Worm (Caenorhabditis elegans) whole organism, L3 larva: ENCODE results near the gene K01F9.2.

Experiments used
- R02D3.7 ChIP-seq: fragments of 150-350 bp; optimal IDR thresholded peaks from 2 replicates; lab custom pipeline; 2014; ENCODE audit warnings: missing biosample characterization, missing genetic modification characterization
- ZK546.5 ChIP-seq: sonication (generic microtip); optimal IDR thresholded peaks from 2 replicates; lab custom pipeline; 2017; ENCODE audit warnings: missing biosample characterization, missing genetic modification characterization
- aly-2 ChIP-seq: fragments of 150-350 bp; optimal IDR thresholded peaks from 2 replicates; lab custom pipeline; 2014; ENCODE audit warnings: missing biosample characterization, missing genetic modification characterization
- ama-1 ChIP-seq: fragments of 150-350 bp; optimal IDR thresholded peaks from 2 replicates; lab custom pipeline; 2018
- ceh-16 ChIP-seq: sonication (generic microtip); optimal IDR thresholded peaks from 2 replicates; lab custom pipeline; 2017; ENCODE audit warnings: missing biosample characterization, missing genetic modification characterization
- ceh-28 ChIP-seq: fragments of 150-350 bp; optimal IDR thresholded peaks from 2 replicates; lab custom pipeline; 2014; ENCODE audit warnings: missing biosample characterization, missing genetic modification reagents, missing genetic modification characterization
- ceh-9 ChIP-seq: sonication (generic microtip); optimal IDR thresholded peaks from 2 replicates; lab custom pipeline; 2018; ENCODE audit warnings: missing biosample characterization, missing genetic modification characterization
- daf-12 ChIP-seq: fragments of 150-350 bp; optimal IDR thresholded peaks from 2 replicates; lab custom pipeline; 2014; ENCODE audit warnings: missing biosample characterization, missing genetic modification reagents, missing genetic modification characterization
- egl-27 ChIP-seq: sonication (generic microtip); optimal IDR thresholded peaks from 4 replicates; lab custom pipeline; 2017; ENCODE audit warnings: missing biosample characterization, missing genetic modification reagents, missing genetic modification characterization
- egl-5 ChIP-seq: fragments of 150-350 bp; optimal IDR thresholded peaks from 2 replicates; lab custom pipeline; 2017; ENCODE audit warnings: missing biosample characterization, missing genetic modification reagents, missing genetic modification characterization, inconsistent platforms
- elt-1 ChIP-seq: fragments of 150-350 bp; optimal IDR thresholded peaks from 2 replicates; lab custom pipeline; 2014; ENCODE audit warnings: missing biosample characterization, missing genetic modification characterization
- elt-2 ChIP-seq: sonication (generic microtip); optimal IDR thresholded peaks from 2 replicates; lab custom pipeline; 2016; ENCODE audit warnings: missing genetic modification reagents, mild to moderate bottlenecking, missing genetic modification characterization, missing compliant biosample characterization
- elt-3 ChIP-seq, 3 experiments: fragments of 150-350 bp in 1 of 3; sonication (generic microtip) in 2 of 3; optimal IDR thresholded peaks; 2 replicates in 2 of 3; 4 replicates in 1 of 3; lab custom pipeline; 2014 to 2017; ENCODE audit warnings: missing biosample characterization in 3 of 3, missing genetic modification characterization in 3 of 3
- eor-1 ChIP-seq, 2 experiments: fragments of 150-350 bp; optimal IDR thresholded peaks; 2 replicates each; lab custom pipeline; 2014 to 2018; ENCODE audit warnings: missing biosample characterization in 2 of 2, missing genetic modification characterization in 2 of 2
- fkh-10 ChIP-seq: sonication (generic microtip); optimal IDR thresholded peaks from 2 replicates; lab custom pipeline; 2017; ENCODE audit warnings: missing biosample characterization, missing genetic modification reagents, missing genetic modification characterization
- fkh-2 ChIP-seq: fragments of 150-350 bp; optimal IDR thresholded peaks from 2 replicates; lab custom pipeline; 2014; ENCODE audit warnings: missing biosample characterization, missing genetic modification reagents, missing genetic modification characterization
- fos-1 ChIP-seq: fragments of 150-350 bp; optimal IDR thresholded peaks from 2 replicates; lab custom pipeline; 2014; ENCODE audit warnings: missing biosample characterization, missing genetic modification characterization
- jun-1 ChIP-seq: fragments of 150-350 bp; optimal IDR thresholded peaks from 2 replicates; lab custom pipeline; 2014; ENCODE audit warnings: missing biosample characterization, missing genetic modification reagents, missing genetic modification characterization
- lin-15B ChIP-seq: fragments of 150-350 bp; optimal IDR thresholded peaks from 2 replicates; lab custom pipeline; 2014; ENCODE audit warnings: missing biosample characterization, missing genetic modification characterization
- lin-39 ChIP-seq: fragments of 150-350 bp; optimal IDR thresholded peaks from 2 replicates; lab custom pipeline; 2018; ENCODE audit warnings: missing biosample characterization, missing genetic modification reagents, missing genetic modification characterization
- lsy-12 ChIP-seq: sonication (generic microtip); optimal IDR thresholded peaks from 2 replicates; lab custom pipeline; 2016; ENCODE audit warnings: mild to moderate bottlenecking, missing genetic modification characterization, missing compliant biosample characterization
- mdl-1 ChIP-seq: fragments of 150-350 bp; optimal IDR thresholded peaks from 2 replicates; lab custom pipeline; 2014; ENCODE audit warnings: missing biosample characterization, missing genetic modification characterization
- nfya-1 ChIP-seq: sonication (generic microtip); optimal IDR thresholded peaks from 2 replicates; lab custom pipeline; 2017; ENCODE audit warnings: missing genetic modification characterization, mild to moderate bottlenecking, missing compliant biosample characterization, antibody characterized with exemption, moderate library complexity; ENCODE audit not compliant: insufficient read depth
- nhr-11 ChIP-seq: fragments of 150-350 bp; optimal IDR thresholded peaks from 2 replicates; lab custom pipeline; 2014; ENCODE audit warnings: missing biosample characterization, missing genetic modification characterization
- nhr-12 ChIP-seq: fragments of 150-350 bp; optimal IDR thresholded peaks from 2 replicates; lab custom pipeline; 2014; ENCODE audit warnings: missing biosample characterization, missing genetic modification characterization
- nhr-23 ChIP-seq: fragments of 150-350 bp; optimal IDR thresholded peaks from 2 replicates; lab custom pipeline; 2014; ENCODE audit warnings: missing biosample characterization, missing genetic modification reagents, missing genetic modification characterization
- nhr-237 ChIP-seq: fragments of 150-350 bp; optimal IDR thresholded peaks from 2 replicates; lab custom pipeline; 2014; ENCODE audit warnings: missing biosample characterization, missing genetic modification characterization
- nhr-25 ChIP-seq: sonication (generic microtip); optimal IDR thresholded peaks from 2 replicates; lab custom pipeline; 2017; ENCODE audit warnings: missing biosample characterization, missing genetic modification characterization
- nhr-28 ChIP-seq: fragments of 150-350 bp; optimal IDR thresholded peaks from 2 replicates; lab custom pipeline; 2014; ENCODE audit warnings: missing biosample characterization, missing genetic modification characterization
- nhr-43 ChIP-seq: sonication (generic microtip); optimal IDR thresholded peaks from 2 replicates; lab custom pipeline; 2016; ENCODE audit warnings: mild to moderate bottlenecking, missing genetic modification characterization, missing compliant biosample characterization; ENCODE audit not compliant: poor library complexity, severe bottlenecking
- nhr-76 ChIP-seq: fragments of 150-350 bp; sonication (generic microtip); optimal IDR thresholded peaks from 5 replicates; lab custom pipeline; 2014; ENCODE audit warnings: missing biosample characterization, missing genetic modification characterization
- nhr-77 ChIP-seq: fragments of 150-350 bp; optimal IDR thresholded peaks from 2 replicates; lab custom pipeline; 2014; ENCODE audit warnings: missing biosample characterization, missing genetic modification characterization
- pha-4 ChIP-seq: fragments of 150-350 bp; optimal IDR thresholded peaks from 2 replicates; lab custom pipeline; 2014; ENCODE audit warnings: missing biosample characterization, missing genetic modification reagents, missing genetic modification characterization
- pqm-1 ChIP-seq: fragments of 150-350 bp; optimal IDR thresholded peaks from 2 replicates; lab custom pipeline; 2017; ENCODE audit warnings: missing biosample characterization, missing genetic modification characterization, inconsistent platforms
- skn-1 ChIP-seq: fragments of 150-350 bp; optimal IDR thresholded peaks from 2 replicates; lab custom pipeline; 2014; ENCODE audit warnings: missing biosample characterization, missing genetic modification characterization
- snpc-4 ChIP-seq: fragments of 150-350 bp; optimal IDR thresholded peaks from 2 replicates; lab custom pipeline; 2014; ENCODE audit warnings: missing biosample characterization, missing genetic modification characterization
- tbx-2 ChIP-seq: sonication (generic microtip); optimal IDR thresholded peaks from 2 replicates; lab custom pipeline; 2016; ENCODE audit warnings: mild to moderate bottlenecking, missing genetic modification characterization, missing compliant biosample characterization
- unc-39 ChIP-seq: sonication (generic microtip); optimal IDR thresholded peaks from 4 replicates; lab custom pipeline; 2017; ENCODE audit warnings: missing biosample characterization, missing genetic modification characterization
- unc-62 ChIP-seq: fragments of 150-350 bp; sonication (generic microtip); optimal IDR thresholded peaks from 4 replicates; lab custom pipeline; 2014; ENCODE audit warnings: missing biosample characterization, missing genetic modification reagents, missing genetic modification characterization
- zag-1 ChIP-seq: fragments of 150-350 bp; optimal IDR thresholded peaks from 2 replicates; lab custom pipeline; 2014; ENCODE audit warnings: missing biosample characterization, missing genetic modification characterization
- ztf-11 ChIP-seq: fragments of 150-350 bp; optimal IDR thresholded peaks from 2 replicates; lab custom pipeline; 2014; ENCODE audit warnings: missing biosample characterization, missing genetic modification characterization
- ztf-4 ChIP-seq: fragments of 150-350 bp; optimal IDR thresholded peaks from 2 replicates; lab custom pipeline; 2014; ENCODE audit warnings: missing biosample characterization, missing genetic modification characterization

Gene K01F9.2

ce11 chrIII:8903263-8903662 is 26.3 kb upstream of the K01F9.2 start:
- no peak for TF ChIP-seq nhr-237
- no peak for TF ChIP-seq mdl-1 (tag; lab: Kevin White, UChicago)
- TF ChIP-seq unc-39 (tag; lab: Kevin White, UChicago): no peak
- TF ChIP-seq ztf-11 (tag; lab: Kevin White, UChicago): no peak
- no peak for TF ChIP-seq nhr-77 (tag; lab: Kevin White, UChicago)
- no peak for TF ChIP-seq lsy-12 (tag; lab: Kevin White, UChicago)
- TF ChIP-seq nhr-43 (tag; lab: Kevin White, UChicago): no peak
- TF ChIP-seq ZK546.5: no peak
- no peak for TF ChIP-seq ceh-16 (tag; lab: Kevin White, UChicago)
- TF ChIP-seq ama-1 (lab: Kevin White, UChicago): no peak
- TF ChIP-seq elt-3 (tag; optimal IDR thresholded peaks at IDR 0.05; lab: Kevin White, UChicago): no peak
- no peak for TF ChIP-seq eor-1 (tag; optimal IDR thresholded peaks at IDR 0.05; lab: Kevin White, UChicago)
- no peak for TF ChIP-seq elt-1
- no peak for TF ChIP-seq tbx-2
- TF ChIP-seq egl-27: no peak
- no peak for TF ChIP-seq nhr-76
- no peak for TF ChIP-seq nhr-28
- TF ChIP-seq zag-1 (tag; lab: Kevin White, UChicago): no peak
- no peak for TF ChIP-seq nfya-1 (tag; lab: Kevin White, UChicago)
- TF ChIP-seq aly-2: no peak

- peak; percentile 69 for TF ChIP-seq nfya-1 (tag; lab: Kevin White, UChicago)
- no peak for TF ChIP-seq ztf-4 (tag; lab: Kevin White, UChicago)
- TF ChIP-seq unc-39 (tag; lab: Kevin White, UChicago): no peak
- TF ChIP-seq lin-15B (tag; lab: Kevin White, UChicago): peak; percentile 87
- TF ChIP-seq nhr-23 (tag; lab: Kevin White, UChicago): peak; percentile 11
- peak; percentile 20 for TF ChIP-seq pha-4 (tag; lab: Kevin White, UChicago)
- TF ChIP-seq elt-3 (tag; optimal IDR thresholded peaks at IDR 0.05; lab: Kevin White, UChicago): no peak
These were observed 22.8 kb upstream of the K01F9.2 start for ce11 chrIII:8899767-8900166.

- TF ChIP-seq R02D3.7 (tag; lab: Kevin White, UChicago): no peak
- TF ChIP-seq nhr-43 (tag; lab: Kevin White, UChicago): no peak
- TF ChIP-seq unc-39 (tag; lab: Kevin White, UChicago): no peak
- TF ChIP-seq eor-1 (tag; optimal IDR thresholded peaks at IDR 0.05; lab: Kevin White, UChicago): no peak
- TF ChIP-seq lsy-12 (tag; lab: Kevin White, UChicago): no peak
- no peak for TF ChIP-seq nhr-11
- TF ChIP-seq lin-39 (tag; lab: Kevin White, UChicago): no peak
- TF ChIP-seq snpc-4 (tag; lab: Kevin White, UChicago): no peak
- no peak for TF ChIP-seq ztf-4 (tag; lab: Kevin White, UChicago)
- no peak for TF ChIP-seq daf-12 (tag; lab: Kevin White, UChicago)
- no peak for TF ChIP-seq fkh-10 (GFP tag; lab: Kevin White, UChicago)
- no peak for TF ChIP-seq egl-5 (tag; lab: Kevin White, UChicago)
- TF ChIP-seq fkh-2 (tag; lab: Kevin White, UChicago): no peak
- no peak for TF ChIP-seq nfya-1 (tag; lab: Kevin White, UChicago)
These were observed 17.9 kb upstream of the K01F9.2 start, which contains the start of gene asna-1 for ce11 chrIII:8894782-8895181. asna-1 (plus strand) TSS chrIII:8895082.

- TF ChIP-seq fkh-2 (tag; lab: Kevin White, UChicago) (no peak), unc-62 (GFP tag; lab: Kevin White, UChicago) (no peak), ceh-9 (tag; lab: Kevin White, UChicago) (no peak), ztf-11 (tag; lab: Kevin White, UChicago) (no peak), fos-1 (tag; lab: Kevin White, UChicago) (no peak), lsy-12 (tag; lab: Kevin White, UChicago) (no peak), ZK546.5 (no peak), nhr-237 (no peak), ceh-28 (tag; lab: Kevin White, UChicago) (no peak), jun-1 (tag; lab: Kevin White, UChicago) (no peak), egl-27 (no peak), tbx-2 (no peak), nhr-12 (tag; lab: Kevin White, UChicago) (no peak), nhr-25 (tag; lab: Kevin White, UChicago) (no peak), skn-1 (tag; lab: Kevin White, UChicago) (no peak), zag-1 (tag; lab: Kevin White, UChicago) (no peak), elt-2 (tag; lab: Kevin White, UChicago) (no peak), pqm-1 (tag; lab: Kevin White, UChicago) (no peak)
These were observed 16.5 kb upstream of the K01F9.2 start, which contains the start of gene ZK637.4 for ce11 chrIII:8893464-8893863. ZK637.4 (plus strand) TSS chrIII:8893764.
